Fruit fly (Drosophila melanogaster) whole organism, embryonic: ENCODE data around the gene mib1.
A peak's percentile ranks its signal among the peaks of the same experiment; 100 is the strongest.

Experiments used
- Bteb2 ChIP-seq: fragments of 200-800 bp; sonication (Bioruptor generic); optimal IDR thresholded peaks from 2 replicates; lab custom pipeline; 2016; ENCODE audit warnings: missing biosample characterization, missing genetic modification characterization
- CG11093 ChIP-seq: fragments of 200-800 bp; sonication (Bioruptor generic); IDR thresholded peaks from 3 replicates; pipeline ENCODE4 v1.3.6; 2022; ENCODE audit warnings: missing biosample characterization, missing genetic modification characterization
- CG11696 ChIP-seq: fragments of 200-800 bp; sonication (Bioruptor generic); IDR thresholded peaks from 2 replicates; pipeline ENCODE4 v1.3.6; 2022; ENCODE audit warnings: missing biosample characterization, missing genetic modification characterization
- CG15011 ChIP-seq: fragments of 200-800 bp; sonication (Bioruptor generic); optimal IDR thresholded peaks from 3 replicates; lab custom pipeline; 2018; ENCODE audit warnings: missing biosample characterization, mild to moderate bottlenecking, missing genetic modification characterization
- CG1529 ChIP-seq: fragments of 200-800 bp; sonication (Bioruptor generic); optimal IDR thresholded peaks from 3 replicates; lab custom pipeline; 2018; ENCODE audit warnings: missing biosample characterization, missing genetic modification characterization
- CG16779 ChIP-seq: fragments of 200-800 bp; sonication (Bioruptor generic); IDR thresholded peaks from 2 replicates; pipeline ENCODE4 v1.3.6; 2022; ENCODE audit warnings: missing biosample characterization, missing genetic modification characterization
- CG17829 ChIP-seq: fragments of 200-800 bp; optimal IDR thresholded peaks from 2 replicates; lab custom pipeline; 2019; ENCODE audit warnings: missing biosample characterization, mild to moderate bottlenecking, missing genetic modification characterization, moderate library complexity
- CG1832 ChIP-seq: fragments of 200-800 bp; sonication (Bioruptor generic); optimal IDR thresholded peaks from 2 replicates; lab custom pipeline; 2017; ENCODE audit warnings: missing biosample characterization, mild to moderate bottlenecking, missing genetic modification characterization, inconsistent platforms
- CG30431 ChIP-seq: fragments of 200-800 bp; sonication (Bioruptor generic); optimal IDR thresholded peaks from 2 replicates; lab custom pipeline; 2017; ENCODE audit warnings: missing biosample characterization, missing genetic modification characterization
- CG31224 ChIP-seq: fragments of 200-800 bp; sonication (Bioruptor generic); IDR thresholded peaks from 2 replicates; pipeline ENCODE4 v1.3.6; 2022; ENCODE audit warnings: missing biosample characterization, missing genetic modification characterization
- CG34422 ChIP-seq: fragments of 200-800 bp; sonication (Bioruptor generic); IDR thresholded peaks from 3 replicates; pipeline ENCODE4 v1.3.6; 2022; ENCODE audit warnings: missing biosample characterization, missing genetic modification characterization
- CG4360 ChIP-seq: fragments of 200-800 bp; sonication (Bioruptor generic); IDR thresholded peaks from 2 replicates; pipeline ENCODE4 v1.3.6; 2022; ENCODE audit warnings: missing biosample characterization, missing genetic modification characterization
- CG4617 ChIP-seq: fragments of 200-800 bp; sonication (Bioruptor generic); optimal IDR thresholded peaks from 3 replicates; lab custom pipeline; 2016; ENCODE audit warnings: missing biosample characterization, missing genetic modification characterization, borderline replicate concordance
- CG7372 ChIP-seq: fragments of 200-800 bp; sonication (Bioruptor generic); IDR thresholded peaks from 2 replicates; pipeline ENCODE4 v1.3.6; 2022; ENCODE audit warnings: missing biosample characterization, missing genetic modification characterization
- CG7745 ChIP-seq: fragments of 200-800 bp; sonication (Bioruptor generic); optimal IDR thresholded peaks from 2 replicates; lab custom pipeline; 2018; ENCODE audit warnings: missing biosample characterization, mild to moderate bottlenecking, missing genetic modification characterization, moderate library complexity
- CG8359 ChIP-seq: fragments of 200-800 bp; sonication (Bioruptor generic); optimal IDR thresholded peaks from 2 replicates; lab custom pipeline; 2017; ENCODE audit warnings: missing biosample characterization, mild to moderate bottlenecking, missing genetic modification characterization, borderline replicate concordance
- CG8765 ChIP-seq: fragments of 200-800 bp; sonication (Bioruptor generic); IDR thresholded peaks from 2 replicates; pipeline ENCODE4 v1.3.6; 2022; ENCODE audit warnings: missing biosample characterization, missing genetic modification characterization
- CG9215 ChIP-seq: fragments of 200-800 bp; sonication (Bioruptor generic); IDR thresholded peaks from 2 replicates; pipeline ENCODE4 v1.3.6; 2022; ENCODE audit warnings: missing biosample characterization, missing genetic modification characterization
- CG9727 ChIP-seq: fragments of 200-800 bp; sonication (Bioruptor generic); optimal IDR thresholded peaks from 3 replicates; lab custom pipeline; 2017; ENCODE audit warnings: missing biosample characterization, mild to moderate bottlenecking, missing genetic modification characterization
- CkIIα-i1 ChIP-seq: fragments of 200-800 bp; sonication (Bioruptor generic); IDR thresholded peaks from 2 replicates; pipeline ENCODE4 v1.3.6; 2022; ENCODE audit warnings: missing biosample characterization, missing genetic modification characterization
- Deaf1 ChIP-seq: fragments of 200-800 bp; optimal IDR thresholded peaks from 3 replicates; lab custom pipeline; 2019; ENCODE audit warnings: missing biosample characterization, mild to moderate bottlenecking, missing genetic modification characterization, moderate library complexity
- MESR4 ChIP-seq: fragments of 200-800 bp; sonication (Bioruptor generic); optimal IDR thresholded peaks from 2 replicates; lab custom pipeline; 2018; ENCODE audit warnings: missing biosample characterization, mild to moderate bottlenecking, missing genetic modification characterization, moderate library complexity
- Meics ChIP-seq: fragments of 200-800 bp; sonication (Bioruptor generic); optimal IDR thresholded peaks from 2 replicates; lab custom pipeline; 2017; ENCODE audit warnings: missing biosample characterization, mild to moderate bottlenecking, missing genetic modification characterization
- PHDP ChIP-seq: fragments of 200-800 bp; sonication (Bioruptor generic); optimal IDR thresholded peaks from 3 replicates; lab custom pipeline; 2018; ENCODE audit warnings: missing biosample characterization, mild to moderate bottlenecking, missing genetic modification characterization, moderate library complexity
- Pdp1 ChIP-seq, 2 experiments: fragments of 200-800 bp; sonication (Bioruptor generic); optimal IDR thresholded peaks; 3 replicates each; lab custom pipeline; 2016; ENCODE audit warnings: missing biosample characterization in 2 of 2, missing genetic modification characterization in 2 of 2, mild to moderate bottlenecking in 1 of 2, moderate library complexity in 1 of 2
- Rx ChIP-seq: fragments of 200-800 bp; sonication (Bioruptor generic); IDR thresholded peaks from 2 replicates; pipeline ENCODE4 v1.3.6; 2022; ENCODE audit warnings: missing biosample characterization, missing genetic modification characterization
- abd-A ChIP-seq: fragments of 200-800 bp; sonication (Bioruptor generic); optimal IDR thresholded peaks from 3 replicates; lab custom pipeline; 2019; ENCODE audit warnings: missing biosample characterization, mild to moderate bottlenecking, missing genetic modification characterization, moderate library complexity
- ase ChIP-seq: fragments of 200-800 bp; sonication (Bioruptor generic); IDR thresholded peaks from 3 replicates; pipeline ENCODE4 v1.3.6; 2022; ENCODE audit warnings: missing biosample characterization, missing genetic modification characterization
- az2 ChIP-seq: fragments of 200-800 bp; sonication (Bioruptor generic); optimal IDR thresholded peaks from 3 replicates; lab custom pipeline; 2016; ENCODE audit warnings: missing biosample characterization, missing genetic modification characterization
- cas ChIP-seq: fragments of 200-800 bp; sonication (Bioruptor generic); IDR thresholded peaks from 2 replicates; pipeline ENCODE4 v1.3.6; 2022; ENCODE audit warnings: missing biosample characterization, missing genetic modification characterization
- cg ChIP-seq: fragments of 200-800 bp; sonication (Bioruptor generic); optimal IDR thresholded peaks from 3 replicates; lab custom pipeline; 2019; ENCODE audit warnings: missing biosample characterization, mild to moderate bottlenecking, missing genetic modification characterization, moderate library complexity
- chif ChIP-seq, 2 experiments: fragments of 200-800 bp; sonication (Bioruptor generic); optimal IDR thresholded peaks; 3 replicates each; lab custom pipeline; 2016; ENCODE audit warnings: missing biosample characterization in 2 of 2, missing genetic modification characterization in 2 of 2
- chn ChIP-seq: fragments of 200-800 bp; sonication (Bioruptor generic); optimal IDR thresholded peaks from 2 replicates; lab custom pipeline; 2016; ENCODE audit warnings: missing biosample characterization, missing genetic modification characterization
- ci ChIP-seq: fragments of 200-800 bp; sonication (Bioruptor generic); IDR thresholded peaks from 3 replicates; pipeline ENCODE4 v1.3.6; 2022; ENCODE audit warnings: missing biosample characterization, missing genetic modification characterization
- croc ChIP-seq: fragments of 200-800 bp; sonication (Bioruptor generic); conservative IDR thresholded peaks from 3 replicates; pipeline ENCODE4 v1.3.6; 2022; ENCODE audit warnings: missing biosample characterization, missing genetic modification characterization
- ewg ChIP-seq: fragments of 200-800 bp; sonication (Bioruptor generic); optimal IDR thresholded peaks from 3 replicates; lab custom pipeline; 2017; ENCODE audit warnings: mild to moderate bottlenecking, missing biosample characterization, missing genetic modification reagents, missing genetic modification characterization
- jigr1 ChIP-seq: fragments of 200-800 bp; sonication (Bioruptor generic); IDR thresholded peaks from 3 replicates; pipeline ENCODE4 v1.3.6; 2022; ENCODE audit warnings: missing biosample characterization, missing genetic modification characterization
- ken ChIP-seq: fragments of 200-800 bp; sonication (Bioruptor generic); IDR thresholded peaks from 3 replicates; pipeline ENCODE4 v1.3.6; 2022; ENCODE audit warnings: missing biosample characterization, missing genetic modification characterization
- lab ChIP-seq: fragments of 200-800 bp; sonication (Bioruptor generic); optimal IDR thresholded peaks from 3 replicates; lab custom pipeline; 2017; ENCODE audit warnings: missing biosample characterization, missing genetic modification characterization, mild to moderate bottlenecking, moderate library complexity, missing genetic modification reagents
- lbe ChIP-seq: fragments of 200-800 bp; sonication (Bioruptor generic); optimal IDR thresholded peaks from 2 replicates; lab custom pipeline; 2016; ENCODE audit warnings: missing biosample characterization, mild to moderate bottlenecking, missing genetic modification characterization
- org-1 ChIP-seq: fragments of 200-800 bp; sonication (Bioruptor generic); optimal IDR thresholded peaks from 2 replicates; lab custom pipeline; 2017; ENCODE audit warnings: missing biosample characterization, missing genetic modification characterization
- pfk ChIP-seq: fragments of 200-800 bp; sonication (Bioruptor generic); optimal IDR thresholded peaks from 2 replicates; lab custom pipeline; 2018; ENCODE audit warnings: missing biosample characterization, mild to moderate bottlenecking, missing genetic modification characterization, moderate library complexity
- ranshi ChIP-seq: fragments of 200-800 bp; sonication (Bioruptor generic); IDR thresholded peaks from 2 replicates; pipeline ENCODE4 v1.3.6; 2022; ENCODE audit warnings: missing biosample characterization, missing genetic modification characterization
- tap ChIP-seq: fragments of 200-800 bp; optimal IDR thresholded peaks from 3 replicates; lab custom pipeline; 2019; ENCODE audit warnings: missing biosample characterization, mild to moderate bottlenecking, missing genetic modification characterization, moderate library complexity
- unc-4 ChIP-seq: fragments of 200-800 bp; sonication (Bioruptor generic); IDR thresholded peaks from 2 replicates; pipeline ENCODE4 v1.3.6; 2022; ENCODE audit warnings: missing biosample characterization, missing genetic modification characterization; ENCODE audit not compliant: partially characterized antibody
- vfl ChIP-seq: fragments of 200-800 bp; sonication (Bioruptor generic); optimal IDR thresholded peaks from 2 replicates; lab custom pipeline; 2016; ENCODE audit warnings: missing biosample characterization, missing genetic modification characterization
- wdn ChIP-seq: fragments of 200-800 bp; sonication (Bioruptor generic); IDR thresholded peaks from 2 replicates; pipeline ENCODE4 v1.3.6; 2022; ENCODE audit warnings: missing biosample characterization, missing genetic modification characterization
- yki ChIP-seq: fragments of >200 bp; optimal IDR thresholded peaks from 3 replicates; lab custom pipeline; 2018
- zf30C ChIP-seq: fragments of 200-800 bp; sonication (Bioruptor generic); optimal IDR thresholded peaks from 3 replicates; lab custom pipeline; 2018; ENCODE audit warnings: missing biosample characterization, mild to moderate bottlenecking, missing genetic modification characterization

The mib1 gene

DNA sequence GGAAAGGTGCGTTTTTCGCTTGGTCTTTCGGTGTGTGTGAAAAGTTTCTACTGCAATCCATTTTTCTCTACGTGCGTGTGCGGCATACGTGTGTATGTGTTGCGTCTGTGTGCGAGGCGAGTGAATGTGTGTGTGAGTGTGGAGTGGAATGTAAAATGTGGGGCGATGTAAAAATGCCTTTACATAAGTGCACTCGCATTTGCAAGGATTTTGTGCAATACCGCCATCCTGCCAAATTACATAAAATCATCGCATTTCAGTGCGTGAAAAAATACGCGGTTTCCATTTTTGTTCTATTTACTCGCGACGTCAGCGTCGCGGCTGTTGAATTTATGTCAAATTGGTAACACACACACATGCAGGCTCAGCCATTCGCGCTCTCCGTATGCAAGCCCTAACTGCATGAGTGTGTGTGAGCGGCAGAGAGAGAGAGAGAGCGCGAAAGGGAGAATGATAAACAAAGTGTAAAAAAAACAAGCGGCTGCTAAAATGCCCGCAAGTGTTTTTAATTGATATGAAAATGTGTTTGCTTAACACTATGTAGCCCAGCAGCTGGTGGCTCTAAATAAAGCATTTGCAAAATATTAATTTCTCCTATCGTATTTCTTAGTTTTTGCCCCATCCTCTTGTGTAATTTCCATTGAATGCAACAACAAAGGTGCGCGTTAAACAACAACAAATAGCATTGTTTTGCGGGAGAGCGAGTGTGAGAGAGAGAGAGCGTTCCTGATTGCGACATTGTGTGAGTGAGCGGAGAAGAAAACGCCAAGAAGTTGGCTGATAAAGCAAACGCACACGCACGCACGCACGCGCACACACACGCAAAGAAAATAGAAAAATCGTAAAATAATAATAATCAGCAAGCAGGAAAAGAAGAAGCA is 40.8 kb upstream of the mib1 start (continued):
- TF ChIP-seq yki (lab: Kevin White, UChicago) (peak; percentile 84), ci (GFP tag; lab: Robert Waterston, UW) (peak; percentile 47; the same call in 2 of the 3 replicates), CG16779 (GFP tag; lab: Robert Waterston, UW) (no peak), zf30C (peak; percentile 5), ewg (GFP tag; lab: Kevin White, UChicago) (peak; percentile 31), CG1832 (GFP tag; lab: Kevin White, UChicago) (peak; percentile 53), CG8765 (GFP tag; lab: Robert Waterston, UW) (no peak), Rx (GFP tag; lab: Robert Waterston, UW) (no peak), lbe (GFP tag; lab: Kevin White, UChicago) (peak; percentile 51), CkIIα-i1 (GFP tag; lab: Robert Waterston, UW) (no peak), CG4617 (peak; percentile 31), CG15011 (GFP tag; lab: Kevin White, UChicago) (peak; percentile 1), lab (GFP tag; lab: Kevin White, UChicago) (peak; percentile 49), cg (GFP tag; lab: Kevin White, UChicago) (peak; percentile 99), CG4360 (peak; percentile 89), Pdp1 (GFP tag; optimal IDR thresholded peaks at IDR 0.05; lab: Kevin White, UChicago) (peak in 1 of 2 experiments; percentile 78)

- TF ChIP-seq MESR4 (GFP tag; lab: Kevin White, UChicago): peak; percentile 62
- peak; percentile 64 for TF ChIP-seq unc-4 (GFP tag; lab: Robert Waterston, UW)
- TF ChIP-seq jigr1 (GFP tag; lab: Robert Waterston, UW): no peak
- no peak for TF ChIP-seq chn
- no peak for TF ChIP-seq org-1 (GFP tag; lab: Kevin White, UChicago)
- no peak for TF ChIP-seq wdn (GFP tag; lab: Robert Waterston, UW)
- no peak for TF ChIP-seq CG11696 (GFP tag; lab: Robert Waterston, UW)
- TF ChIP-seq vfl (GFP tag; lab: Kevin White, UChicago): no peak
- no peak for TF ChIP-seq az2
- no peak for TF ChIP-seq CG9727
- no peak for TF ChIP-seq croc (GFP tag; lab: Robert Waterston, UW)
- no peak for TF ChIP-seq Bteb2 (GFP tag; lab: Kevin White, UChicago)
- peak; percentile 32 for TF ChIP-seq pfk
- no peak for TF ChIP-seq ranshi (GFP tag; lab: Robert Waterston, UW)
- peak; percentile 61 for TF ChIP-seq abd-A
- TF ChIP-seq CG1529 (GFP tag; lab: Kevin White, UChicago): no peak
- TF ChIP-seq CG34422: peak; percentile 50; the same call in 1 of the 3 replicates
- TF ChIP-seq CG17829 (tag; lab: Kevin White, UChicago): peak; percentile 53
- TF ChIP-seq tap: peak; percentile 24
- peak; percentile 12 for TF ChIP-seq Meics (GFP tag; lab: Kevin White, UChicago)
- TF ChIP-seq CG7745 (tag; lab: Kevin White, UChicago): peak; percentile 69
- no peak for TF ChIP-seq CG11093 (GFP tag; lab: Robert Waterston, UW)
- no peak for TF ChIP-seq CG31224 (GFP tag; lab: Robert Waterston, UW)
- TF ChIP-seq chif (GFP tag; optimal IDR thresholded peaks at IDR 0.05; lab: Kevin White, UChicago): no peak
- no peak for TF ChIP-seq ase
- TF ChIP-seq CG30431: no peak
- TF ChIP-seq CG9215 (GFP tag; lab: Robert Waterston, UW): peak; percentile 66
- TF ChIP-seq PHDP (tag; lab: Kevin White, UChicago): peak; percentile 7
- TF ChIP-seq ken (GFP tag; lab: Robert Waterston, UW): no peak
- TF ChIP-seq Deaf1 (tag; lab: Kevin White, UChicago): peak; percentile 58
- no peak for TF ChIP-seq CG7372
- TF ChIP-seq CG8359: no peak
- no peak for TF ChIP-seq cas
Measured at dm6 chr3L:16051719-16052122, 40.1 kb upstream of the mib1 start, which contains the start of gene Mbs. Gene Mbs (plus strand): TSS chr3L:16051959.
